Worm (Caenorhabditis elegans): ENCODE measurements around the gene T24E12.13.

The T24E12.13 gene

ce11 chrII:3808104-3808503 is 20.9 kb downstream of the T24E12.13 start, which contains the start of gene F54D10.5 (continued):
- peak; percentile 73 for TF ChIP-seq mcd-1 (GFP tag; IDR thresholded peaks at IDR 0.05)

- TF ChIP-seq lsl-1 (GFP tag; optimal IDR thresholded peaks at IDR 0.05) (peak; percentile 95), nfyb-1 (GFP tag; IDR thresholded peaks at IDR 0.05) (no peak), xnd-1 (tag; optimal IDR thresholded peaks at IDR 0.05) (peak; percentile 98), madf-8 (GFP tag; conservative IDR thresholded peaks at IDR 0.05) (peak; percentile 79), F33H1.4 (GFP tag; IDR thresholded peaks at IDR 0.05) (peak; percentile 52), madf-6 (GFP tag; IDR thresholded peaks at IDR 0.05) (peak; percentile 93), ceh-91 (GFP tag; IDR thresholded peaks at IDR 0.05) (peak; percentile 61; the same call in 1 of the 2 replicates), nhr-90 (tag; optimal IDR thresholded peaks at IDR 0.05) (no peak), rcor-1 (GFP tag; IDR thresholded peaks at IDR 0.05) (no peak), D2030.7 (GFP tag; IDR thresholded peaks at IDR 0.05) (peak; percentile 32; the same call in 1 of the 2 replicates), him-1 (tag; optimal IDR thresholded peaks at IDR 0.05) (peak; percentile 33), snpc-1.3 (tag; optimal IDR thresholded peaks at IDR 0.05; ENCODE audit: insufficient read depth) (peak; percentile 12), madf-3 (GFP tag; IDR thresholded peaks at IDR 0.05) (no peak)
These were observed 21.4 kb downstream of the T24E12.13 start for ce11 chrII:3808643-3809042.

- TF ChIP-seq hmg-1.2 (GFP tag; IDR thresholded peaks at IDR 0.05) (peak; percentile 93), let-607 (tag; optimal IDR thresholded peaks at IDR 0.05) (no peak), mcd-1 (GFP tag; IDR thresholded peaks at IDR 0.05) (0 out of 2 replicates have a peak, but pooled peaks have one; percentile 30), snpc-4 (GFP tag; optimal IDR thresholded peaks at IDR 0.05) (no peak), snpc-4 (tag; optimal IDR thresholded peaks at IDR 0.05) (peak in 1 of 4 experiments; percentile 33), attf-5 (GFP tag; optimal IDR thresholded peaks at IDR 0.05) (peak; percentile 38), ZK185.1 (tag; optimal IDR thresholded peaks at IDR 0.05; ENCODE audit: poor library complexity, severe bottlenecking) (no peak), lin-40 (tag; optimal IDR thresholded peaks at IDR 0.05) (peak; percentile 23), K12H6.12 (tag; optimal IDR thresholded peaks at IDR 0.05) (peak; percentile 42), pha-4 (tag; optimal IDR thresholded peaks at IDR 0.05) (no peak), T07F8.4 (tag; optimal IDR thresholded peaks at IDR 0.05) (no peak), dox-1 (GFP tag; IDR thresholded peaks at IDR 0.05) (peak; percentile 70), nhr-80 (tag; optimal IDR thresholded peaks at IDR 0.05) (peak; percentile 87), cebp-1 (GFP tag; IDR thresholded peaks at IDR 0.05) (no peak), cebp-1 (tag; optimal IDR thresholded peaks at IDR 0.05) (peak; percentile 37), Y79H2A.3 (GFP tag; conservative IDR thresholded peaks at IDR 0.05) (no peak), zfh-2 (GFP tag; conservative IDR thresholded peaks at IDR 0.05) (peak; percentile 43; the same call in 1 of the 2 replicates)
These were observed 23.3 kb downstream of the T24E12.13 start for ce11 chrII:3810550-3810949.

- TF ChIP-seq cebp-1 (GFP tag; IDR thresholded peaks at IDR 0.05) (no peak), cebp-1 (tag; optimal IDR thresholded peaks at IDR 0.05) (peak; percentile 39), mcd-1 (GFP tag; IDR thresholded peaks at IDR 0.05) (0 out of 2 replicates have a peak, but pooled peaks have one; percentile 27), ztf-3 (GFP tag; optimal IDR thresholded peaks at IDR 0.05) (no peak), chd-7 (tag; optimal IDR thresholded peaks at IDR 0.05) (no peak), attf-5 (GFP tag; optimal IDR thresholded peaks at IDR 0.05) (peak; percentile 5)
These were observed 24.6 kb downstream of the T24E12.13 start, which contains the start of gene lido-15 for ce11 chrII:3811816-3812332. Gene lido-15 (plus strand): TSS chrII:3812282.

Data from whole organism, young adult.